Worm (Caenorhabditis elegans): ENCODE results near the gene ncx-6.
"Not testable (repeated sequence)": the region's sequence is repeated elsewhere in the genome, so short reads cannot be mapped to it uniquely, and the experiment has no call there.

ce11 chrIII:9682729-9683128 lies 31.0 kb downstream of the ncx-6 start, which contains the start of gene C07A9.5:
- not testable (repeated sequence) for TF ChIP-seq nhr-12, daf-12, nhr-76 (tag; optimal IDR thresholded peaks at IDR 0.05)

All from whole organism, L3 larva.